Fruit fly (Drosophila melanogaster): ENCODE results near the gene CG14052.
A peak's percentile ranks its signal among the peaks of the same experiment; 100 is the strongest.

dm6 chrX:2199303-2199702 lies 24.3 kb upstream of the CG14052 start:
- TF ChIP-seq cic (GFP tag; optimal IDR thresholded peaks at IDR 0.05) (peak; percentile 53), CG1620 (GFP tag; optimal IDR thresholded peaks at IDR 0.05) (no peak), cnc (optimal IDR thresholded peaks at IDR 0.05) (no peak), Mnt (GFP tag; optimal IDR thresholded peaks at IDR 0.05) (peak; percentile 14), pad (GFP tag; optimal IDR thresholded peaks at IDR 0.05) (peak; percentile 10), CG14711 (tag; optimal IDR thresholded peaks at IDR 0.05) (no peak), kay (GFP tag; ENCODE audit: borderline replicate concordance) (no peak), Crg-1 (GFP tag; optimal IDR thresholded peaks at IDR 0.05) (no peak), CG7101 (tag; optimal IDR thresholded peaks at IDR 0.05) (no peak), bab1 (GFP tag; optimal IDR thresholded peaks at IDR 0.05) (no peak), toe (GFP tag; optimal IDR thresholded peaks at IDR 0.05) (no peak), CG12768 (GFP tag; optimal IDR thresholded peaks at IDR 0.05) (peak; percentile 6), CG11617 (GFP tag; optimal IDR thresholded peaks at IDR 0.05) (no peak), CG33017 (tag; optimal IDR thresholded peaks at IDR 0.05) (no peak)

Measured in whole organism, adult.